Fruit fly (Drosophila melanogaster) S2 (cell line): ENCODE results near the gene RpS7.

Experiments used
- CG8478 ChIP-seq: fragments of >200 bp; optimal IDR thresholded peaks from 2 replicates; lab custom pipeline; 2018
- CTCF ChIP-seq, 2 experiments: fragments of >200 bp; optimal IDR thresholded peaks; 2 replicates each; lab custom pipeline; 2018

- no peak for TF ChIP-seq CTCF (optimal IDR thresholded peaks at IDR 0.05; lab: Kevin White, UChicago)
- TF ChIP-seq CG8478 (lab: Kevin White, UChicago), result no peak
Measured at dm6 chr3R:30256233-30256632, 47.4 kb upstream of the RpS7 start.
